Worm (Caenorhabditis elegans): ENCODE results near the gene C27D9.2.

Gene C27D9.2

DNA sequence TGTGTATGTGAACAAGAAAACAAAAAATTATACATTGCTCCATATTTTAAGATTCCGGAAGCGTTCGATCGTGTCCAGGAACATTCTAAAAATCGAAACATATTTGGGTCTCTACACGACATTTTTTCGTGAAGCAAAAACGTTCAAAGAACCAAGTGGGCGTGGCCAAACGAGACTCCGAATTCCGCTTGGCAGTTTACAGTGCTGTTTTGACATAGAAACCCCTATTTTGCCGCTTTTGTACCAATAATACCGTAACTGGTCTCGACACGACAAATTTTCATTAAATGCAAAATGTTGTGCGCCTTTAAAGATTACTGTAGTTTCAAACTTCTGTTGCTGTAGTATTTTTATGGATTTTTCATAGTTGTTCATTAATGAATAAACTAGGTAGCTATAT lies 997 bp downstream of the C27D9.2 start:
- TF ChIP-seq C08G9.2 (tag; optimal IDR thresholded peaks at IDR 0.05): no peak
- TF ChIP-seq ceh-24 (tag; optimal IDR thresholded peaks at IDR 0.05): no peak
- TF ChIP-seq npax-4 (tag; optimal IDR thresholded peaks at IDR 0.05): no peak
- no peak for TF ChIP-seq eyg-1 (tag; optimal IDR thresholded peaks at IDR 0.05)
- TF ChIP-seq K02D7.2 (tag; optimal IDR thresholded peaks at IDR 0.05): no peak
- no peak for TF ChIP-seq nhr-11 (tag; optimal IDR thresholded peaks at IDR 0.05)
- no peak for TF ChIP-seq ceh-14 (tag; optimal IDR thresholded peaks at IDR 0.05)
- TF ChIP-seq lim-6 (tag; optimal IDR thresholded peaks at IDR 0.05): no peak
- no peak for TF ChIP-seq T23F11.4 (GFP tag; optimal IDR thresholded peaks at IDR 0.05)
- no peak for TF ChIP-seq Y22D7AL.16 (tag; optimal IDR thresholded peaks at IDR 0.05)
- no peak for TF ChIP-seq sox-2 (GFP tag; IDR thresholded peaks at IDR 0.05)
- TF ChIP-seq pha-2 (tag; optimal IDR thresholded peaks at IDR 0.05): no peak
- TF ChIP-seq hlh-8 (tag; optimal IDR thresholded peaks at IDR 0.05): no peak
- TF ChIP-seq elt-2 (tag; optimal IDR thresholded peaks at IDR 0.05): no peak
- no peak for TF ChIP-seq dmd-4 (tag; optimal IDR thresholded peaks at IDR 0.05; ENCODE audit: borderline replicate concordance)

DNA sequence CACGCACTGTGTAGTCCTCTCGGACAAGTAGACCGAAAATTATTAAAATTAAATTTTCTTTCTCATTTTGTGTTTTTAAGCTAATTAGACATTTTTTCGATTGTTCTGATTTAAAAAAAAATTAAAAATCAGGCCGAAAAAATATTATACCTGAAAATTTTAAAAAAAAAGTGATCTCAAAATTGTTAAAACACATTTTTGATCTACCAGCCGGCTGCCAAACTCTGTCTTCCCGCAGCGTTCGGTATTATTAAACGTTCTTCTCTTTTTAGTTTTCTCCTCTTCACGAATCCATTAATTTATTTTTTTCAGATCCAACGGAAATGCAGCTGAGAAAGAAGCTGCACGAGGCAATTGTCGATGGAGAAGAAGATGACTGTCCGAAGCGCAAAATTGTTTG lies 3.5 kb downstream of the C27D9.2 start, which contains the start of gene C27D9.1:
C27D9.1 (plus strand) TSS at position 281 of the 400 bp plus-strand sequence.
- no peak for TF ChIP-seq ceh-45 (GFP tag; IDR thresholded peaks at IDR 0.05)
- no peak for TF ChIP-seq ztf-16 (tag; optimal IDR thresholded peaks at IDR 0.05)
- TF ChIP-seq hlh-8 (tag; optimal IDR thresholded peaks at IDR 0.05): no peak
- no peak for TF ChIP-seq ceh-30 (tag; optimal IDR thresholded peaks at IDR 0.05)
- TF ChIP-seq gmeb-2 (tag; optimal IDR thresholded peaks at IDR 0.05): no peak
- no peak for TF ChIP-seq pqm-1 (tag; optimal IDR thresholded peaks at IDR 0.05)
- no peak for TF ChIP-seq pha-4 (tag; optimal IDR thresholded peaks at IDR 0.05)
- TF ChIP-seq dmd-4 (tag; optimal IDR thresholded peaks at IDR 0.05; ENCODE audit: borderline replicate concordance): no peak
- no peak for TF ChIP-seq fkh-10 (GFP tag; optimal IDR thresholded peaks at IDR 0.05)
- TF ChIP-seq T23F11.4 (GFP tag; optimal IDR thresholded peaks at IDR 0.05): no peak
- no peak for TF ChIP-seq ceh-31 (tag; optimal IDR thresholded peaks at IDR 0.05)

DNA sequence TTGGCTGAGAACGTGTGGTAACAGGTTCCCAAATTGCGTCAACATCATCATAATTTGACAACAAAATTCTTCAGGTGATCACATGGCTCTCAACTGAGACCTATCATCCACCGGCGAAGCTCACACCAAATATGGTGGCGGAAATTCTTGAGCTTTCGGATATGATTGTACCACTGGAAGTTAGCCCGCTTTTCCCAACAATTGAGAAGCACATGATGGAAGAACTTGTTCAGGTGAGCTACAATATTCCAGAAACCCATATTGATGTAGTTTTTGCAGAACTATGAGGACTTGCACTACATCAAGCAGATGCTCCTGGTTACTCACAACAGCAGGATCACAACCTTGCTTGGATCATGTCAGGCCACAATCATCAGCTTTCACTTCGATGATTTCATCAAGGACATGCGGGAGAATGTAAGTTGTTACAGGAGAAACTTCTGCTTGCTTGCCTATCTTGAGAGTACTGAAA lies 4.4 kb downstream of the C27D9.2 start, which contains the start of gene F41C3.1:
F41C3.1 (plus strand) TSS at position 51 of the 472 bp plus-strand sequence.
- no peak for TF ChIP-seq eyg-1 (tag; optimal IDR thresholded peaks at IDR 0.05)
- no peak for TF ChIP-seq C38D4.7 (GFP tag; optimal IDR thresholded peaks at IDR 0.05)
- no peak for TF ChIP-seq K09A11.1 (tag; optimal IDR thresholded peaks at IDR 0.05; ENCODE audit: insufficient read depth)
- TF ChIP-seq nfya-1 (tag; optimal IDR thresholded peaks at IDR 0.05): no peak
- TF ChIP-seq pha-2 (tag; optimal IDR thresholded peaks at IDR 0.05): no peak
- no peak for TF ChIP-seq pag-3 (tag; optimal IDR thresholded peaks at IDR 0.05; ENCODE audit: borderline replicate concordance)

DNA sequence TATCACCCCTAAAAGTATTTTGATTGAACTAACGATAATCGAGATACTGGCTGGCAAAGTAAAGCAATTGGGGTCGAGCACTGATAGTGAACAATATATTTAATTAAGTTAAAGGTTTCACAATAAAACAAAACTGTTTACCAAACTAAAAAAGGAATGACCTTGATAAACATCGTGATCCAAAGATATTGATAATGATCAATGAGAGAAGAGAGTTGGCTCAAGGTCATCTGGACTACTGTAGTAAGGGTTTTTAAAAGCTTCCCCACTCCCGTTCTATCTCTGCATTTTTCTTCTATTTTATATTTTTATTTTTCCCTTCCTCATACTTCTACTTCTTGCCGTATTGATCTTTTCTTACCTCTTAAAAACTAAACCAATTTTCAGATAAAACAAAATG lies 7.1 kb downstream of the C27D9.2 start, which contains the start of gene F41C3.2:
F41C3.2 (plus strand) TSS at position 388 of the 400 bp plus-strand sequence.
- TF ChIP-seq pha-4 (tag; optimal IDR thresholded peaks at IDR 0.05) (no peak), gmeb-2 (tag; optimal IDR thresholded peaks at IDR 0.05) (no peak), rnt-1 (tag; optimal IDR thresholded peaks at IDR 0.05) (no peak), ztf-16 (tag; optimal IDR thresholded peaks at IDR 0.05) (no peak), ceh-48 (tag; optimal IDR thresholded peaks at IDR 0.05) (no peak), sox-4 (tag; optimal IDR thresholded peaks at IDR 0.05) (no peak), ets-4 (tag; optimal IDR thresholded peaks at IDR 0.05) (no peak), K09A11.1 (tag; optimal IDR thresholded peaks at IDR 0.05; ENCODE audit: insufficient read depth) (no peak)

DNA sequence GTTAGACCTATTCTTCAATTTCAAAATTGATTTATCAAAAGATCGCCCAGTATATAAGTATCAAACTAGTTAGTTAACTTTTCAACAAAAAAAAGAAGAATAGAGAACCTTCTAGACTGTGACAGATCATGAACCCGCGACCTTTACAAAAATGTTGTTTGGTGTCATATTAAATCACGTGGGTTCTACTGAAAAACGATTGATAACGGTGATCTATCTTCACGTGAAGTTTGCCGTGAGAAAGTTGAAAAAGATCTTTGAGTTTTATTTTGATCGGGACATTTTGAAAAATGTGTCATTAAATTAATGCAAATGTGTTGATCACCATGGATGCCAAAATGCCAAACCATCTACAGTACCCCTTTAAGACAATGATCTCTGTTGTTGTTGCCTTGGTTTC lies 8.3 kb downstream of the C27D9.2 start:
- no peak for TF ChIP-seq ceh-45 (GFP tag; IDR thresholded peaks at IDR 0.05)
- no peak for TF ChIP-seq unc-86 (tag; optimal IDR thresholded peaks at IDR 0.05)
- no peak for TF ChIP-seq lim-6 (tag; optimal IDR thresholded peaks at IDR 0.05)
- TF ChIP-seq hlh-30 (tag; optimal IDR thresholded peaks at IDR 0.05; ENCODE audit: insufficient read depth): no peak
- no peak for TF ChIP-seq sox-4 (tag; optimal IDR thresholded peaks at IDR 0.05)
- no peak for TF ChIP-seq che-1 (tag; optimal IDR thresholded peaks at IDR 0.05)
- TF ChIP-seq unc-3 (GFP tag; conservative IDR thresholded peaks at IDR 0.05): no peak
- no peak for TF ChIP-seq unc-3 (tag; optimal IDR thresholded peaks at IDR 0.05)
- TF ChIP-seq K02D7.2 (tag; optimal IDR thresholded peaks at IDR 0.05): no peak

All from whole organism, late embryonic.